Fruit fly (Drosophila melanogaster) whole organism, embryonic: ENCODE results near the gene p24-1.
A peak's percentile ranks its signal among the peaks of the same experiment; 100 is the strongest.

Experiments used
- Abd-B ChIP-seq: fragments of 200-800 bp; sonication (Bioruptor generic); optimal IDR thresholded peaks from 2 replicates; lab custom pipeline; 2018; ENCODE audit warnings: missing biosample characterization, mild to moderate bottlenecking, missing genetic modification characterization, moderate library complexity
- Awh ChIP-seq: fragments of 200-800 bp; sonication (Bioruptor generic); IDR thresholded peaks from 2 replicates; pipeline ENCODE4, ENCODE4 v1.3.6; 2022; ENCODE audit warnings: missing biosample characterization, missing genetic modification characterization
- B-H2 ChIP-seq: fragments of 200-800 bp; sonication (Bioruptor generic); optimal IDR thresholded peaks from 2 replicates; lab custom pipeline; 2018; ENCODE audit warnings: missing biosample characterization, mild to moderate bottlenecking, missing genetic modification characterization
- Blimp-1 ChIP-seq: fragments of 200-800 bp; sonication (Bioruptor generic); optimal IDR thresholded peaks from 3 replicates; lab custom pipeline; 2018; ENCODE audit warnings: missing biosample characterization, missing genetic modification characterization, mild to moderate bottlenecking, moderate library complexity, missing genetic modification reagents
- CG10147 ChIP-seq: fragments of 200-800 bp; sonication (Bioruptor generic); optimal IDR thresholded peaks from 2 replicates; lab custom pipeline; 2019; ENCODE audit warnings: missing biosample characterization, mild to moderate bottlenecking, missing genetic modification characterization, moderate library complexity
- CG10267 ChIP-seq: fragments of 200-800 bp; sonication (Bioruptor generic); optimal IDR thresholded peaks from 2 replicates; lab custom pipeline; 2018; ENCODE audit warnings: missing biosample characterization, mild to moderate bottlenecking, missing genetic modification characterization, moderate library complexity
- CG10366 ChIP-seq: fragments of 200-800 bp; sonication (Bioruptor generic); IDR thresholded peaks from 2 replicates; pipeline ENCODE4 v1.3.6; 2022; ENCODE audit warnings: missing biosample characterization, missing genetic modification characterization
- CG10979 ChIP-seq: fragments of 200-800 bp; sonication (Bioruptor generic); optimal IDR thresholded peaks from 2 replicates; lab custom pipeline; 2018; ENCODE audit warnings: missing biosample characterization, mild to moderate bottlenecking, missing genetic modification characterization, moderate library complexity
- CG12391 ChIP-seq: fragments of 200-800 bp; sonication (Bioruptor generic); optimal IDR thresholded peaks from 3 replicates; lab custom pipeline; 2018; ENCODE audit warnings: missing biosample characterization, mild to moderate bottlenecking, missing genetic modification characterization, moderate library complexity
- CG13424 ChIP-seq: fragments of 200-800 bp; sonication (Bioruptor generic); optimal IDR thresholded peaks from 2 replicates; lab custom pipeline; 2019; ENCODE audit warnings: missing biosample characterization, mild to moderate bottlenecking, missing genetic modification characterization, moderate library complexity
- CG13775 ChIP-seq: fragments of 200-800 bp; sonication (Bioruptor generic); optimal IDR thresholded peaks from 3 replicates; lab custom pipeline; 2017; ENCODE audit warnings: missing biosample characterization, mild to moderate bottlenecking, missing genetic modification characterization
- CG13894 ChIP-seq: fragments of 200-800 bp; sonication (Bioruptor generic); optimal IDR thresholded peaks from 3 replicates; lab custom pipeline; 2018; ENCODE audit warnings: missing biosample characterization, mild to moderate bottlenecking, missing genetic modification characterization, moderate library complexity
- CG14050 ChIP-seq: fragments of 200-800 bp; sonication (Bioruptor generic); IDR thresholded peaks from 3 replicates; pipeline ENCODE4 v1.3.6; 2022; ENCODE audit warnings: missing biosample characterization, missing genetic modification characterization
- CG17385 ChIP-seq: fragments of 200-800 bp; sonication (Bioruptor generic); optimal IDR thresholded peaks from 3 replicates; lab custom pipeline; 2018; ENCODE audit warnings: missing biosample characterization, mild to moderate bottlenecking, missing genetic modification characterization
- CG18011 ChIP-seq: fragments of 200-800 bp; sonication (Bioruptor generic); optimal IDR thresholded peaks from 2 replicates; lab custom pipeline; 2017; ENCODE audit warnings: missing biosample characterization, missing genetic modification characterization, mild to moderate bottlenecking, moderate library complexity, missing genotype
- CG18619 ChIP-seq: fragments of 200-800 bp; sonication (Bioruptor generic); optimal IDR thresholded peaks from 3 replicates; lab custom pipeline; 2017; ENCODE audit warnings: missing biosample characterization, mild to moderate bottlenecking, missing genetic modification characterization
- CG30403 ChIP-seq: fragments of 200-800 bp; sonication (Bioruptor generic); optimal IDR thresholded peaks from 3 replicates; lab custom pipeline; 2016; ENCODE audit warnings: missing biosample characterization, missing genetic modification characterization
- CG3281 ChIP-seq: fragments of 200-800 bp; sonication (Bioruptor generic); optimal IDR thresholded peaks from 3 replicates; lab custom pipeline; 2017; ENCODE audit warnings: missing biosample characterization, mild to moderate bottlenecking, missing genetic modification characterization
- CG3407 ChIP-seq: fragments of 200-800 bp; sonication (Bioruptor generic); optimal IDR thresholded peaks from 2 replicates; lab custom pipeline; 2018; ENCODE audit warnings: missing biosample characterization, mild to moderate bottlenecking, missing genetic modification characterization
- CG4617 ChIP-seq: fragments of 200-800 bp; sonication (Bioruptor generic); optimal IDR thresholded peaks from 3 replicates; lab custom pipeline; 2016; ENCODE audit warnings: missing biosample characterization, missing genetic modification characterization, borderline replicate concordance
- CG6854 ChIP-seq: fragments of 200-800 bp; sonication (Bioruptor generic); optimal IDR thresholded peaks from 3 replicates; lab custom pipeline; 2017; ENCODE audit warnings: missing biosample characterization, mild to moderate bottlenecking, missing genetic modification characterization
- CG8089 ChIP-seq: fragments of 200-800 bp; sonication (Bioruptor generic); optimal IDR thresholded peaks from 3 replicates; lab custom pipeline; 2016; ENCODE audit warnings: missing biosample characterization, missing genetic modification characterization
- CG8388 ChIP-seq: fragments of 200-800 bp; sonication (Bioruptor generic); optimal IDR thresholded peaks from 2 replicates; lab custom pipeline; 2019; ENCODE audit warnings: missing biosample characterization, mild to moderate bottlenecking, missing genetic modification characterization, moderate library complexity
- Dbx ChIP-seq: fragments of 200-800 bp; sonication (Bioruptor generic); IDR thresholded peaks from 3 replicates; pipeline ENCODE4 v1.3.6; 2022; ENCODE audit warnings: missing biosample characterization, missing genetic modification characterization
- Dp ChIP-seq: fragments of 200-800 bp; sonication (Bioruptor generic); optimal IDR thresholded peaks from 2 replicates; lab custom pipeline; 2018; ENCODE audit warnings: missing biosample characterization, mild to moderate bottlenecking, missing genetic modification characterization, moderate library complexity
- Fer1 ChIP-seq: fragments of 200-800 bp; sonication (Bioruptor generic); optimal IDR thresholded peaks from 2 replicates; lab custom pipeline; 2017; ENCODE audit warnings: missing biosample characterization, mild to moderate bottlenecking, missing genetic modification characterization
- H2.0 ChIP-seq: fragments of 200-800 bp; sonication (Bioruptor generic); IDR thresholded peaks from 2 replicates; pipeline ENCODE4 v1.3.6; 2022; ENCODE audit warnings: missing biosample characterization, missing genetic modification characterization
- HHEX ChIP-seq: fragments of 200-800 bp; sonication (Bioruptor generic); optimal IDR thresholded peaks from 3 replicates; lab custom pipeline; 2017; ENCODE audit warnings: missing biosample characterization, mild to moderate bottlenecking, missing genetic modification characterization, missing genetic modification reagents
- HLH4C ChIP-seq: fragments of 200-800 bp; sonication (Bioruptor generic); IDR thresholded peaks from 3 replicates; pipeline ENCODE4 v1.3.6; 2022; ENCODE audit warnings: missing biosample characterization, missing genetic modification characterization; ENCODE audit not compliant: partially characterized antibody
- HmgD ChIP-seq: fragments of 200-800 bp; sonication (Bioruptor generic); optimal IDR thresholded peaks from 3 replicates; lab custom pipeline; 2016; ENCODE audit warnings: missing biosample characterization, missing genetic modification characterization
- Lpt ChIP-seq: fragments of >200 bp; optimal IDR thresholded peaks from 2 replicates; lab custom pipeline; 2018; ENCODE audit warnings: missing biosample characterization, missing genetic modification characterization
- PHDP ChIP-seq: fragments of 200-800 bp; sonication (Bioruptor generic); optimal IDR thresholded peaks from 3 replicates; lab custom pipeline; 2018; ENCODE audit warnings: missing biosample characterization, mild to moderate bottlenecking, missing genetic modification characterization, moderate library complexity
- abd-A ChIP-seq: fragments of 200-800 bp; sonication (Bioruptor generic); optimal IDR thresholded peaks from 3 replicates; lab custom pipeline; 2019; ENCODE audit warnings: missing biosample characterization, mild to moderate bottlenecking, missing genetic modification characterization, moderate library complexity
- chn ChIP-seq: fragments of 200-800 bp; sonication (Bioruptor generic); optimal IDR thresholded peaks from 2 replicates; lab custom pipeline; 2016; ENCODE audit warnings: missing biosample characterization, missing genetic modification characterization
- dmrt99B ChIP-seq: fragments of 200-800 bp; sonication (Bioruptor generic); optimal IDR thresholded peaks from 2 replicates; lab custom pipeline; 2018; ENCODE audit warnings: missing biosample characterization, mild to moderate bottlenecking, missing genetic modification characterization, moderate library complexity
- dysf ChIP-seq: fragments of 200-800 bp; sonication (Bioruptor generic); IDR thresholded peaks from 3 replicates; pipeline ENCODE4 v1.3.6; 2022; ENCODE audit warnings: missing biosample characterization, missing genetic modification characterization
- en ChIP-seq: fragments of 200-800 bp; sonication (Bioruptor generic); optimal IDR thresholded peaks from 2 replicates; lab custom pipeline; 2016; ENCODE audit warnings: missing biosample characterization, missing genetic modification characterization
- ewg ChIP-seq: fragments of 200-800 bp; sonication (Bioruptor generic); optimal IDR thresholded peaks from 3 replicates; lab custom pipeline; 2017; ENCODE audit warnings: mild to moderate bottlenecking, missing biosample characterization, missing genetic modification reagents, missing genetic modification characterization
- fd96Cb ChIP-seq: fragments of 200-800 bp; sonication (Bioruptor generic); optimal IDR thresholded peaks from 2 replicates; lab custom pipeline; 2018; ENCODE audit warnings: missing biosample characterization, mild to moderate bottlenecking, missing genetic modification characterization, moderate library complexity
- gem ChIP-seq: fragments of 200-800 bp; sonication (Bioruptor generic); optimal IDR thresholded peaks from 2 replicates; lab custom pipeline; 2019; ENCODE audit warnings: missing biosample characterization, mild to moderate bottlenecking, missing genetic modification characterization, moderate library complexity
- grau ChIP-seq: fragments of 200-800 bp; optimal IDR thresholded peaks from 3 replicates; lab custom pipeline; 2019; ENCODE audit warnings: missing biosample characterization, mild to moderate bottlenecking, missing genetic modification characterization, moderate library complexity
- hkb ChIP-seq, 2 experiments: fragments of 200-800 bp in 1 of 2; fragments of >200 bp in 1 of 2; sonication (Bioruptor generic) in 1 of 2; IDR thresholded peaks in 1 of 2; optimal IDR thresholded peaks in 1 of 2; 2 replicates each; pipeline versions ENCODE4 v1.3.6 to Lab custom; 2017 to 2022; ENCODE audit warnings: missing biosample characterization in 1 of 2, missing genetic modification characterization in 1 of 2
- lab ChIP-seq: fragments of 200-800 bp; sonication (Bioruptor generic); optimal IDR thresholded peaks from 3 replicates; lab custom pipeline; 2017; ENCODE audit warnings: missing biosample characterization, missing genetic modification characterization, mild to moderate bottlenecking, moderate library complexity, missing genetic modification reagents
- nau ChIP-seq: fragments of 200-800 bp; sonication (Bioruptor generic); optimal IDR thresholded peaks from 3 replicates; lab custom pipeline; 2017; ENCODE audit warnings: missing biosample characterization, mild to moderate bottlenecking, missing genetic modification characterization, missing genetic modification reagents
- p53 ChIP-seq: fragments of 200-800 bp; sonication (Bioruptor generic); optimal IDR thresholded peaks from 2 replicates; lab custom pipeline; 2016; ENCODE audit warnings: missing biosample characterization, missing genetic modification characterization
- scrt ChIP-seq: fragments of 200-800 bp; sonication (Bioruptor generic); optimal IDR thresholded peaks from 2 replicates; lab custom pipeline; 2018; ENCODE audit warnings: missing biosample characterization, mild to moderate bottlenecking, missing genetic modification characterization, moderate library complexity
- so ChIP-seq: fragments of 200-800 bp; sonication (Bioruptor generic); IDR thresholded peaks from 3 replicates; pipeline ENCODE4 v1.3.6; 2022; ENCODE audit warnings: missing biosample characterization, missing genetic modification characterization
- tio ChIP-seq: fragments of 200-800 bp; sonication (Bioruptor generic); optimal IDR thresholded peaks from 2 replicates; lab custom pipeline; 2017; ENCODE audit warnings: missing biosample characterization, missing genetic modification characterization, inconsistent platforms
- unpg ChIP-seq: fragments of 200-800 bp; sonication (Bioruptor generic); optimal IDR thresholded peaks from 3 replicates; lab custom pipeline; 2018; ENCODE audit warnings: missing biosample characterization, mild to moderate bottlenecking, missing genetic modification characterization, moderate library complexity

p24-1 gene

dm6 chrX:11885356-11885755 lies 33.0 kb upstream of the p24-1 start (continued):
- TF ChIP-seq nau (GFP tag; lab: Kevin White, UChicago) (no peak), CG13775 (GFP tag; lab: Kevin White, UChicago) (peak; percentile 26), CG30403 (GFP tag; lab: Kevin White, UChicago) (peak; percentile 38), unpg (GFP tag; lab: Kevin White, UChicago) (peak; percentile 49), HmgD (no peak), Blimp-1 (GFP tag; lab: Kevin White, UChicago) (no peak), PHDP (tag; lab: Kevin White, UChicago) (peak; percentile 64), CG18619 (GFP tag; lab: Kevin White, UChicago) (peak; percentile 37), CG13894 (peak; percentile 7), Dbx (GFP tag; lab: Robert Waterston, UW) (peak; percentile 44; the same call in 1 of the 3 replicates), CG6854 (peak; percentile 24), HLH4C (GFP tag; lab: Robert Waterston, UW) (no peak), CG3407 (GFP tag; lab: Kevin White, UChicago) (peak; percentile 0), CG3281 (peak; percentile 68), CG10366 (GFP tag; lab: Robert Waterston, UW) (peak; percentile 32; the same call in 1 of the 2 replicates), chn (GFP tag; lab: Kevin White, UChicago) (no peak), CG4617 (GFP tag; lab: Kevin White, UChicago) (no peak), Abd-B (GFP tag; lab: Kevin White, UChicago) (peak; percentile 43), CG12391 (peak; percentile 44), B-H2 (GFP tag; lab: Kevin White, UChicago) (peak; percentile 18), CG10979 (tag; lab: Kevin White, UChicago) (peak; percentile 18), CG17385 (GFP tag; lab: Kevin White, UChicago) (peak; percentile 51), Fer1 (peak; percentile 50), tio (GFP tag; lab: Kevin White, UChicago) (no peak), CG8089 (no peak), Dp (GFP tag; lab: Kevin White, UChicago) (no peak), so (GFP tag; lab: Robert Waterston, UW) (no peak), p53 (GFP tag; lab: Kevin White, UChicago) (no peak), lab (GFP tag; lab: Kevin White, UChicago) (peak; percentile 61), CG8388 (GFP tag; lab: Kevin White, UChicago) (peak; percentile 17), Lpt (no peak), ewg (GFP tag; lab: Kevin White, UChicago) (peak; percentile 6), CG10147 (no peak), CG14050 (no peak), hkb (optimal IDR thresholded peaks at IDR 0.05; lab: Kevin White, UChicago) (no peak), hkb (GFP tag; IDR thresholded peaks at IDR 0.05; lab: Robert Waterston, UW) (peak; percentile 55), H2.0 (GFP tag; lab: Robert Waterston, UW) (0 out of 2 replicates have a peak, but pooled peaks have one; percentile 17), CG18011 (peak; percentile 6), CG10267 (tag; lab: Kevin White, UChicago) (peak; percentile 6), Awh (GFP tag; lab: Robert Waterston, UW) (0 out of 2 replicates have a peak, but pooled peaks have one; percentile 16), HHEX (GFP tag; lab: Kevin White, UChicago) (peak; percentile 48), en (GFP tag; lab: Kevin White, UChicago) (no peak), dysf (GFP tag; lab: Robert Waterston, UW) (peak; percentile 60; the same call in 2 of the 3 replicates), gem (peak; percentile 71), abd-A (no peak), grau (peak; percentile 67), fd96Cb (tag; lab: Kevin White, UChicago) (peak; percentile 18), scrt (GFP tag; lab: Kevin White, UChicago) (no peak), dmrt99B (tag; lab: Kevin White, UChicago) (peak; percentile 37), CG13424 (tag; lab: Kevin White, UChicago) (peak; percentile 61)
